Worm (Caenorhabditis elegans) whole organism, L4 larva: ENCODE measurements around the gene skr-17.

ENCODE experiments used
- R02D3.7 ChIP-seq: fragments of 150-350 bp; sonication (generic microtip); optimal IDR thresholded peaks from 3 replicates; lab custom pipeline; 2014; ENCODE audit warnings: missing biosample characterization, missing genetic modification characterization
- Y105C5A.15 ChIP-seq: fragments of 200-800 bp; sonication (Bioruptor generic); IDR thresholded peaks from 2 replicates; pipeline ENCODE4 v1.3.6; 2022; ENCODE audit warnings: missing genetic modification characterization, missing compliant biosample characterization
- lin-39 ChIP-seq: fragments of 150-350 bp; optimal IDR thresholded peaks from 2 replicates; lab custom pipeline; 2014; ENCODE audit warnings: missing biosample characterization, missing genetic modification reagents, missing genetic modification characterization
- mdl-1 ChIP-seq, 2 experiments: fragments of 150-350 bp in 1 of 2; sonication (generic microtip) in 1 of 2; optimal IDR thresholded peaks; 2 replicates each; lab custom pipeline; 2014 to 2017; ENCODE audit warnings: missing biosample characterization in 2 of 2, missing genetic modification characterization in 2 of 2
- mep-1 ChIP-seq: fragments of 150-350 bp; sonication (generic microtip); optimal IDR thresholded peaks from 3 replicates; lab custom pipeline; 2014; ENCODE audit warnings: missing biosample characterization, missing genetic modification characterization
- skn-1 ChIP-seq: fragments of 150-350 bp; optimal IDR thresholded peaks from 2 replicates; lab custom pipeline; 2014; ENCODE audit warnings: missing biosample characterization, missing genetic modification characterization
- unc-62 ChIP-seq, 3 experiments: fragments of 150-350 bp in 1 of 3; sonication (generic microtip); optimal IDR thresholded peaks in 2 of 3; peaks in 1 of 3; 1 replicate in 1 of 3; 2 replicates in 2 of 3; lab custom pipeline; 2014 to 2017; ENCODE audit warnings: missing biosample characterization in 3 of 3, missing genetic modification characterization in 3 of 3, missing genetic modification reagents in 3 of 3, missing genotype in 1 of 3
- zag-1 ChIP-seq: fragments of 150-350 bp; optimal IDR thresholded peaks from 2 replicates; lab custom pipeline; 2014; ENCODE audit warnings: missing biosample characterization, missing genetic modification characterization

ce11 chrII:7806054-7806453 is 22.7 kb downstream of the skr-17 start:
- TF ChIP-seq skn-1 (tag; lab: Kevin White, UChicago) = no peak
- TF ChIP-seq unc-62 (GFP tag; optimal IDR thresholded peaks at IDR 0.05 in 1 of 2; lab: Kevin White, UChicago) = no peak
- TF ChIP-seq unc-62 (tag; optimal IDR thresholded peaks at IDR 0.05; lab: Kevin White, UChicago) = no peak
- no peak for TF ChIP-seq zag-1 (tag; lab: Kevin White, UChicago)
- no peak for TF ChIP-seq Y105C5A.15 (GFP tag; lab: Robert Waterston, UW)
- no peak for TF ChIP-seq mep-1 (tag; lab: Kevin White, UChicago)
- TF ChIP-seq lin-39 = no peak
- no peak for TF ChIP-seq R02D3.7
- no peak for TF ChIP-seq mdl-1 (tag; optimal IDR thresholded peaks at IDR 0.05; lab: Kevin White, UChicago)
